Fruit fly (Drosophila melanogaster): ENCODE measurements around the gene CG4045.
A peak's percentile ranks its signal among the peaks of the same experiment; 100 is the strongest.

The CG4045 gene

DNA sequence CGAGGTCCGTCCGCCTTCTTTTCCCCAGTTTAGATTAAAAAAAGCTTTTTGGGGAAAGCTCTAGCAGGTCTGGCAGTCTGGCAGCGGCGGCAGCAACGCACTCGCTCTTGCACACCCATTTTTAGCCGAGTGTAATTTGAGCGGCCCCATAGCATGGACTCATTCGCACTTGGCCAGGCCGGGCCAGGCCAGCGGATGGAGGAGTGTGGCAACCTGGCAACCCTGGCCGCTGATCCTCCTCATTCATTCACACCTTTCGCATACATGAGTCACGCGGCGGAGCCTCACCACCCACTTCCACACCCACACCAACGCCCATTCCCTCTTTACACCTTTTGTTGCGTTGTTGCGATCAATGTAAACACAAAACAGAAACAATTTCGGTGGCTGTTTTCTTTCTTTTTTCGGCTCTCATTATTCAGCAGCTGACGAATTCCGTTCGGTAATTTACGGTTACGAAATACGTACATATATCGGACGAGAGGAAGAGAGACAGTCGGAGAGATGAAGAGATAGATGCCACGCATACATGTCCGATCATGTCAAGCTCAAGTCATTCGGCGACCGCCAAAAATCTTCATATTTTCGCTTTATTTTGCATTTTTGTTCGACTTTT lies 42.8 kb downstream of the CG4045 start (continued):
- TF ChIP-seq CG16779 (tag; optimal IDR thresholded peaks at IDR 0.05) (no peak), OdsH (GFP tag; optimal IDR thresholded peaks at IDR 0.05) (no peak), CG8119 (GFP tag; IDR thresholded peaks at IDR 0.05) (no peak), acj6 (GFP tag; optimal IDR thresholded peaks at IDR 0.05) (no peak), Lpt (GFP tag; optimal IDR thresholded peaks at IDR 0.05) (no peak), CG7368 (GFP tag; optimal IDR thresholded peaks at IDR 0.05) (no peak), Sox102F (GFP tag; optimal IDR thresholded peaks at IDR 0.05) (no peak), dac (GFP tag; optimal IDR thresholded peaks at IDR 0.05) (no peak), pdm3 (GFP tag; optimal IDR thresholded peaks at IDR 0.05) (no peak), CG3919 (GFP tag; optimal IDR thresholded peaks at IDR 0.05) (no peak), ss (GFP tag; optimal IDR thresholded peaks at IDR 0.05) (no peak)

DNA sequence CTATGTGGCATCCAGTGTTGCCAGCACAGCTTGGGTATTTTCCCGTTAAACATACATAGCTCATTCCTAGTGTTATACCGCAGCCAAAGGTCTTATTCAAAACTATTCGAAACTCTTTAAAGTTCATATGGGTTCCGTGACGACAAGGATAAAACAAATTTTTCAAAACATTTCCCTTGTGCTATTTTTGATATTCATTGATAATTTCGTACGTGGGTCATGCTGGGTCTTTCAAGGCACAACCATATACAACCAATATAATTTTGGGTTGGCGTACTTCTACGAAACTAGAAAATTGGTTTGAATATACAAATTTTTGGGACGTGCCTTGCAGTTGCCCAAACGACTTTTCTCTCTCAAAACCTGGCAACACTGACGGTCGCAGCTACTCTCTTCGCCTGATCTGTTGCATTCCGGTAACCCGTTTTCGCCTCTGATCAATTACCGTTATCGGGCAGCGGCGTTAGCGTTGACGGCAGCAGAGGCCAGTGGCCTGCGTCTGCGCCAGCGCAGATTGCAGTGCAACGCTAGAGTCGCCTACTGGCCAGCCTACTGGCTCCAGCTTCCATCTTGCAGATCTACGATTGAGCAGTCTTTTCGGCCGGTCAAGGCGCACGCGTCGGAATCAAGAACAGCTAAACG lies 43.4 kb downstream of the CG4045 start:
- TF ChIP-seq Eip78C (GFP tag) (peak; percentile 41), CG32006 (GFP tag; optimal IDR thresholded peaks at IDR 0.05) (peak; percentile 54), Met (GFP tag; optimal IDR thresholded peaks at IDR 0.05) (no peak), CG6276 (GFP tag; optimal IDR thresholded peaks at IDR 0.05) (peak; percentile 11), fd59A (GFP tag; optimal IDR thresholded peaks at IDR 0.05) (no peak)

DNA sequence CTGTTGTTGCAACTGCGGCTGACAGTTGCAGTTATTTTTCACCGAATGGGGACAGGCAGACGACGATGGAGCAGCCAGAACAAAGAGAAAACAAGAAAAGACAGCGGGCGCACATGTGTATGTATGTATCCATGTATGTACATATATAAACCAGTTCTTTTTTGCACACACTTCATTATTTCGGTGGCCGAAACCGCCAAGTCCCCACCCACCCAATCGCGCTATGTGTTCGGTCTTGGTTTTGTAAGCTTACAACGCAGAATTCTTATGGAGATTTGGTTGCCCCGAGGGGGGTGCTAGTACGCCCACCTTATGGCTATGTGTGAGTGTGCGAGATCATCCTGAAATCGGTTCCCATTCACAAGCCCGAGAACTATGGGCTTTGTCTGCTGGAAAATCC lies 44.4 kb downstream of the CG4045 start:
- TF ChIP-seq CG6163 (GFP tag; IDR thresholded peaks at IDR 0.05): 0 out of 3 replicates have a peak, but pooled peaks have one; percentile 18
- no peak for TF ChIP-seq spab (GFP tag; optimal IDR thresholded peaks at IDR 0.05)

DNA sequence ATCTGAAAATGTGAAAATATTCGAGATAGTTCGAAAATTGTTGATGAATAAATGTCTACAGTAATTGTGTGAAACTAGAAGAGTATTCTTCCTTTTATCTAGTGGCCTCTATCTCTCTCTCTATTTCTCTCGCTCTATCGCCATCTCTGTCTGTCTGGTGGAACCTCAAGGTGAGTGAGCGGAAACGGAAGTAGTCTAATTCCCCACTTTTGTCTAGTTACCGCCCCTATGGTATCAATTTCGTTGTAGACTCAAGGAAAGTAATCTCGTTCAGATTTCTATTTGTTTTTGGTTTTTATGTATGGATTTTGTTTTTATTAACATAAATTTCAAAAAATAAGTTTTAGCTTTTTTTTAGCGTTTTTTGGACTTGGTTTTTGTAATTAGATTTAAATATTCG lies 50.9 kb downstream of the CG4045 start:
- TF ChIP-seq Blimp-1 (GFP tag; optimal IDR thresholded peaks at IDR 0.05) (no peak), CG8119 (GFP tag; IDR thresholded peaks at IDR 0.05) (no peak), CG8632 (GFP tag; optimal IDR thresholded peaks at IDR 0.05) (no peak), Hr4 (GFP tag; optimal IDR thresholded peaks at IDR 0.05) (no peak), OdsH (GFP tag; optimal IDR thresholded peaks at IDR 0.05) (no peak), CG6276 (GFP tag; optimal IDR thresholded peaks at IDR 0.05) (no peak), ss (GFP tag; optimal IDR thresholded peaks at IDR 0.05) (no peak), CG3919 (GFP tag; optimal IDR thresholded peaks at IDR 0.05) (no peak), lz (GFP tag; optimal IDR thresholded peaks at IDR 0.05) (no peak), dsx (GFP tag; optimal IDR thresholded peaks at IDR 0.05; ENCODE audit: poor library complexity, severe bottlenecking) (no peak), CG15336 (GFP tag; IDR thresholded peaks at IDR 0.05) (no peak), Met (GFP tag; optimal IDR thresholded peaks at IDR 0.05) (no peak), topi (GFP tag; optimal IDR thresholded peaks at IDR 0.05) (no peak), CG10669 (GFP tag; optimal IDR thresholded peaks at IDR 0.05) (no peak), esn (GFP tag; optimal IDR thresholded peaks at IDR 0.05) (no peak)

Data from whole organism, prepupa.